Fruit fly (Drosophila melanogaster): Measurements from ENCODE around the gene Ubr3.

Ubr3 gene

DNA sequence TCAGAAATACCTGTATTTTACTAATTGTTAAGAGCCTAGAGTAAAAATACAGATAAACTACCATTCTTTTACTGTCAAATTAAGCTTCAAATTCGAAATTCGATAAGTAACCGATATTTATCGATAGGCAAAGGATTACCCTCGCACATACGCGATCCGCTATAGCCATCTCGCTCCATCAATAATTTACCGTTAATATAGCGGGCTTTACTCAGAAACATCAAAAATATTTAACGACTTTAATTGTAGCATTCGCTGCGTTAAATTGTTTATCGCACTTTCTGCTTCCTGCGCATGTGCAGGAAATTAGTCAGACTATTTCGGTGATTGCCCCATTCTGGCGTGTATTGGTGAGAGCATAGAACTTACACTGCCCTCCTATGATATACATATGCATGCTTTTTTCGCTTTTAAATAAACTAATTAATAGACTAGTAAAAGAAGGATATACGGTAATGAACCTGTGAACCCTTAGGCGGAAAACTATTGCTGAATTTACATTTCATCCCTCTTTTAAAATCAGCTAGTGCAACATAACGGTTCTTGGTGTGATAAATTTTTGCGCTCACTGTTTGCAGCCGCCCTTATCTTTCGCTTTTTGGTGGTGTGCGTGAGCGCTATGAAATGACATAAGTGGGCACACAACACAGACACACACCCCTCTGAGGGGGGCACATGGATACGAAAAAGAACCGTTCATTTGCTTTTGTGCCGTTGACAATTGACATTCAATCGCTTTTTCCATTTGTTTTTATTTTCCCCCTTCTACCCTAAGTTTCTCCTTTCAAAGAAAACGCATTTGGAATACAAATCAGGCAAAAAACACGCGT lies 27.2 kb upstream of the Ubr3 start, which contains the start of the genes dpr14 and spidey (continued):
- peak; percentile 80 for TF ChIP-seq CG17612 (GFP tag; IDR thresholded peaks at IDR 0.05)
- peak; percentile 84 for TF ChIP-seq CG10147 (GFP tag; optimal IDR thresholded peaks at IDR 0.05)
- no peak for TF ChIP-seq Elba2 (GFP tag; optimal IDR thresholded peaks at IDR 0.05)
- TF ChIP-seq CG7928 (GFP tag; optimal IDR thresholded peaks at IDR 0.05): peak; percentile 55
- TF ChIP-seq Max (GFP tag; optimal IDR thresholded peaks at IDR 0.05): peak; percentile 84
- TF ChIP-seq Ets97D (GFP tag; optimal IDR thresholded peaks at IDR 0.05): peak; percentile 63
- peak; percentile 94 for TF ChIP-seq CG7839 (tag; optimal IDR thresholded peaks at IDR 0.05)
- TF ChIP-seq CG17328 (GFP tag; IDR thresholded peaks at IDR 0.05): peak; percentile 85
- peak; percentile 22 for TF ChIP-seq pb (GFP tag; optimal IDR thresholded peaks at IDR 0.05)
- peak; percentile 97 for TF ChIP-seq CG18599 (GFP tag; optimal IDR thresholded peaks at IDR 0.05)
- peak; percentile 69 for TF ChIP-seq Deaf1 (tag; optimal IDR thresholded peaks at IDR 0.05)
- 0 out of 2 replicates have a peak, but pooled peaks have one; percentile 31 for TF ChIP-seq Dip2 (GFP tag; IDR thresholded peaks at IDR 0.05)
- no peak for TF ChIP-seq CG2129 (GFP tag; IDR thresholded peaks at IDR 0.05; ENCODE audit: partially characterized antibody)
- TF ChIP-seq Tbp (GFP tag; optimal IDR thresholded peaks at IDR 0.05): no peak
- no peak for TF ChIP-seq lov (optimal IDR thresholded peaks at IDR 0.05)
- TF ChIP-seq lov (GFP tag; IDR thresholded peaks at IDR 0.05): 0 out of 3 replicates have a peak, but pooled peaks have one; percentile 68
- TF ChIP-seq cato (GFP tag; optimal IDR thresholded peaks at IDR 0.05; ENCODE audit: borderline replicate concordance): peak; percentile 76
- TF ChIP-seq fd3F (GFP tag; optimal IDR thresholded peaks at IDR 0.05): peak; percentile 84
- peak; percentile 86 for TF ChIP-seq CG2875 (GFP tag; optimal IDR thresholded peaks at IDR 0.05)
- TF ChIP-seq dan (GFP tag; IDR thresholded peaks at IDR 0.05): peak; percentile 41; the same call in 1 of the 2 replicates
- peak; percentile 56 for TF ChIP-seq CG3065 (GFP tag; optimal IDR thresholded peaks at IDR 0.05)
- TF ChIP-seq CG13287 (GFP tag; IDR thresholded peaks at IDR 0.05; ENCODE audit: partially characterized antibody): 0 out of 2 replicates have a peak, but pooled peaks have one; percentile 32
- TF ChIP-seq pfk (GFP tag; optimal IDR thresholded peaks at IDR 0.05): peak; percentile 12
- TF ChIP-seq CG16815 (GFP tag; optimal IDR thresholded peaks at IDR 0.05): peak; percentile 74
- TF ChIP-seq CG12942 (GFP tag; optimal IDR thresholded peaks at IDR 0.05): peak; percentile 74
- peak; percentile 73 for TF ChIP-seq CG10654 (GFP tag; optimal IDR thresholded peaks at IDR 0.05)
- TF ChIP-seq pan (optimal IDR thresholded peaks at IDR 0.05): no peak
- TF ChIP-seq pan (GFP tag; optimal IDR thresholded peaks at IDR 0.05 in 1 of 2, IDR thresholded peaks at IDR 0.05 in 1 of 2): peak in 1 of 2 experiments; percentile 90
- peak; percentile 89 for TF ChIP-seq ATbp (GFP tag; optimal IDR thresholded peaks at IDR 0.05)
- peak; percentile 87 for TF ChIP-seq gsb-n (tag; optimal IDR thresholded peaks at IDR 0.05)
- peak; percentile 84 for TF ChIP-seq CG15601 (tag; optimal IDR thresholded peaks at IDR 0.05)
- TF ChIP-seq ac (GFP tag; optimal IDR thresholded peaks at IDR 0.05): peak; percentile 59
- peak; percentile 83 for TF ChIP-seq NFAT (GFP tag; IDR thresholded peaks at IDR 0.05)
- peak in 1 of 2 experiments; percentile 62 for TF ChIP-seq insv (GFP tag; optimal IDR thresholded peaks at IDR 0.05)
- peak; percentile 57 for TF ChIP-seq Lhr (GFP tag; optimal IDR thresholded peaks at IDR 0.05)
- TF ChIP-seq CG8944 (GFP tag; optimal IDR thresholded peaks at IDR 0.05): peak; percentile 83
- TF ChIP-seq Opbp (GFP tag; IDR thresholded peaks at IDR 0.05; ENCODE audit: partially characterized antibody): 0 out of 3 replicates have a peak, but pooled peaks have one; percentile 7
- peak; percentile 13 for TF ChIP-seq Neu2 (GFP tag; optimal IDR thresholded peaks at IDR 0.05; ENCODE audit: borderline replicate concordance)
- TF ChIP-seq Dp (GFP tag; optimal IDR thresholded peaks at IDR 0.05): peak; percentile 55
- TF ChIP-seq Optix (GFP tag; IDR thresholded peaks at IDR 0.05): peak; percentile 89
- TF ChIP-seq CG1792 (GFP tag; optimal IDR thresholded peaks at IDR 0.05): peak; percentile 90
- TF ChIP-seq lbe (GFP tag; optimal IDR thresholded peaks at IDR 0.05): peak; percentile 71
- peak; percentile 89 for TF ChIP-seq Atf3 (GFP tag; optimal IDR thresholded peaks at IDR 0.05)
- no peak; the same call in 2 of the 3 replicates for TF ChIP-seq vnd (GFP tag; IDR thresholded peaks at IDR 0.05; ENCODE audit: partially characterized antibody)
- peak; percentile 75 for TF ChIP-seq rib (GFP tag; IDR thresholded peaks at IDR 0.05)
- TF ChIP-seq wek (GFP tag; optimal IDR thresholded peaks at IDR 0.05): peak; percentile 71
- TF ChIP-seq CG14860 (GFP tag; IDR thresholded peaks at IDR 0.05; ENCODE audit: partially characterized antibody): no peak
- TF ChIP-seq sr (GFP tag; IDR thresholded peaks at IDR 0.05): peak; percentile 51; the same call in 1 of the 3 replicates

Measured in whole organism, embryonic.